Fruit fly (Drosophila melanogaster) S2 (cell line): ENCODE measurements around the gene Atg14.

Experiments
- CG8478 ChIP-seq: fragments of >200 bp; optimal IDR thresholded peaks from 2 replicates; lab custom pipeline; 2018
- CTCF ChIP-seq, 2 experiments: fragments of >200 bp; optimal IDR thresholded peaks; 2 replicates each; lab custom pipeline; 2018

DNA sequence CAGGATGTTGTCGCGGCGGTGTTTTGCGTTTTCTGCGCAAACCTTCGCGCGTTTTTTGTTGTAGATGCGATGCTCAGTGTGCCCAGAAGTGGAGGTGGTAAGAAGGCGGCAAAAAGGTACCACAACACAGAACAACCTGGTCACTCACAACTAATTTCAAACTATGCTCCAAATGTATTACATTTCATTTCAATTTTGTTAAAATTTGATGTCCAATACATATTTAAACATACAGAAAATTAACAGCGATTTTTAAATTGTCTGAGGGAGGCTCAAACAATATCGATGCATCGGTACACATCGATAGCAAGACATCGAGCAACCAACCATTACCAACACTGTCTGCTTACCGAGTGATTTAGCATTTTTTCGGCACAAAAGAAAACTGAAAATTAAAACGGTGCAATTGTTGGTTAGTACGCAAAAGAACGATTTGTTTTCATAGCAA lies 37.0 kb downstream of the Atg14 start, which contains the start of the genes Slbp and Rpn2:
- TF ChIP-seq CG8478 (lab: Kevin White, UChicago) (no peak), CTCF (optimal IDR thresholded peaks at IDR 0.05; lab: Kevin White, UChicago) (no peak)
